Worm (Caenorhabditis elegans) whole organism, L2 larva: Measurements from ENCODE around the gene mccc-2.

Experiments
- C34F6.9 ChIP-seq: fragments of 150-350 bp; optimal IDR thresholded peaks from 2 replicates; lab custom pipeline; 2014; ENCODE audit warnings: missing biosample characterization, missing genetic modification characterization
- F13H6.1 ChIP-seq: sonication (generic microtip); optimal IDR thresholded peaks from 2 replicates; lab custom pipeline; 2016; ENCODE audit warnings: missing genetic modification characterization, missing compliant biosample characterization
- R02D3.7 ChIP-seq: fragments of 150-350 bp; optimal IDR thresholded peaks from 2 replicates; lab custom pipeline; 2014; ENCODE audit warnings: missing biosample characterization, missing genetic modification characterization
- Y55F3AM.14 ChIP-seq: fragments of 200-800 bp; sonication (Bioruptor generic); optimal IDR thresholded peaks from 2 replicates; lab custom pipeline; 2018; ENCODE audit warnings: mild to moderate bottlenecking, missing genetic modification characterization, missing compliant biosample characterization
- ZK546.5 ChIP-seq: sonication (generic microtip); optimal IDR thresholded peaks from 2 replicates; lab custom pipeline; 2017; ENCODE audit warnings: missing biosample characterization, missing genetic modification characterization
- alr-1 ChIP-seq: fragments of 150-350 bp; optimal IDR thresholded peaks from 2 replicates; lab custom pipeline; 2014; ENCODE audit warnings: missing biosample characterization, missing genetic modification characterization
- blmp-1 ChIP-seq: sonication (generic microtip); optimal IDR thresholded peaks from 2 replicates; lab custom pipeline; 2017; ENCODE audit warnings: missing genetic modification characterization, mild to moderate bottlenecking, missing compliant biosample characterization, antibody characterized with exemption, moderate library complexity; ENCODE audit not compliant: insufficient read depth
- ceh-16 ChIP-seq: fragments of 150-350 bp; optimal IDR thresholded peaks from 2 replicates; lab custom pipeline; 2014; ENCODE audit warnings: missing biosample characterization, missing genetic modification characterization
- ceh-82 ChIP-seq: fragments of 150-350 bp; optimal IDR thresholded peaks from 2 replicates; lab custom pipeline; 2014; ENCODE audit warnings: missing biosample characterization, missing genetic modification characterization
- crh-2 ChIP-seq: sonication (generic microtip); optimal IDR thresholded peaks from 2 replicates; lab custom pipeline; 2017; ENCODE audit warnings: missing biosample characterization, missing genetic modification characterization
- dmd-4 ChIP-seq: sonication (generic microtip); optimal IDR thresholded peaks from 2 replicates; lab custom pipeline; 2017; ENCODE audit warnings: missing biosample characterization, missing genetic modification characterization
- egl-27 ChIP-seq: sonication (generic microtip); optimal IDR thresholded peaks from 3 replicates; lab custom pipeline; 2017; ENCODE audit warnings: missing biosample characterization, missing genetic modification reagents, missing genetic modification characterization
- elt-1 ChIP-seq: fragments of 150-350 bp; optimal IDR thresholded peaks from 2 replicates; lab custom pipeline; 2014; ENCODE audit warnings: missing biosample characterization, missing genetic modification characterization
- fos-1 ChIP-seq: fragments of 150-350 bp; optimal IDR thresholded peaks from 2 replicates; lab custom pipeline; 2014; ENCODE audit warnings: missing biosample characterization, missing genetic modification characterization
- lin-39 ChIP-seq: fragments of 150-350 bp; optimal IDR thresholded peaks from 2 replicates; lab custom pipeline; 2014; ENCODE audit warnings: missing biosample characterization, missing genetic modification reagents, missing genetic modification characterization
- lsy-2 ChIP-seq, 2 experiments: fragments of 150-350 bp in 1 of 2; sonication (generic microtip) in 1 of 2; optimal IDR thresholded peaks; 2 replicates each; lab custom pipeline; 2014 to 2017; ENCODE audit warnings: missing biosample characterization in 2 of 2, missing genetic modification characterization in 2 of 2
- mab-5 ChIP-seq: fragments of 150-350 bp; optimal IDR thresholded peaks from 2 replicates; lab custom pipeline; 2014; ENCODE audit warnings: missing biosample characterization, missing genetic modification characterization
- mbf-1 ChIP-seq: sonication (generic microtip); optimal IDR thresholded peaks from 2 replicates; lab custom pipeline; 2017; ENCODE audit warnings: missing biosample characterization, missing genetic modification characterization
- mdl-1 ChIP-seq, 2 experiments: fragments of 150-350 bp in 1 of 2; sonication (generic microtip) in 1 of 2; optimal IDR thresholded peaks; 2 replicates each; lab custom pipeline; 2017; ENCODE audit warnings: missing biosample characterization in 2 of 2, missing genetic modification characterization in 2 of 2
- nhr-10 ChIP-seq: sonication (generic microtip); optimal IDR thresholded peaks from 2 replicates; lab custom pipeline; 2017; ENCODE audit warnings: missing biosample characterization, missing genetic modification characterization
- nhr-129 ChIP-seq: fragments of 150-350 bp; optimal IDR thresholded peaks from 2 replicates; lab custom pipeline; 2014; ENCODE audit warnings: missing biosample characterization, missing genetic modification characterization
- nhr-21 ChIP-seq: fragments of 150-350 bp; optimal IDR thresholded peaks from 2 replicates; lab custom pipeline; 2014; ENCODE audit warnings: missing biosample characterization, missing genetic modification characterization
- nhr-23 ChIP-seq: fragments of 150-350 bp; optimal IDR thresholded peaks from 2 replicates; lab custom pipeline; 2014; ENCODE audit warnings: missing biosample characterization, missing genetic modification reagents, missing genetic modification characterization
- nhr-237 ChIP-seq: fragments of 150-350 bp; optimal IDR thresholded peaks from 2 replicates; lab custom pipeline; 2014; ENCODE audit warnings: missing biosample characterization, missing genetic modification characterization
- nhr-6 ChIP-seq: fragments of 150-350 bp; optimal IDR thresholded peaks from 2 replicates; lab custom pipeline; 2014; ENCODE audit warnings: missing biosample characterization, missing genetic modification characterization
- peb-1 ChIP-seq: fragments of 150-350 bp; optimal IDR thresholded peaks from 2 replicates; lab custom pipeline; 2014; ENCODE audit warnings: missing biosample characterization, missing genetic modification characterization
- sem-4 ChIP-seq: fragments of 150-350 bp; optimal IDR thresholded peaks from 2 replicates; lab custom pipeline; 2014; ENCODE audit warnings: missing biosample characterization, missing genetic modification reagents, missing genetic modification characterization
- skn-1 ChIP-seq: sonication (generic microtip); optimal IDR thresholded peaks from 2 replicates; lab custom pipeline; 2017; ENCODE audit warnings: missing biosample characterization, missing genetic modification characterization
- sma-9 ChIP-seq, 2 experiments: fragments of 150-350 bp in 1 of 2; sonication (generic microtip) in 1 of 2; optimal IDR thresholded peaks; 2 replicates each; lab custom pipeline; 2014 to 2016; ENCODE audit warnings: missing genetic modification characterization in 2 of 2, mild to moderate bottlenecking in 1 of 2, missing biosample characterization in 1 of 2, missing compliant biosample characterization in 1 of 2, missing genetic modification reagents in 1 of 2, moderate library complexity in 1 of 2
- snpc-4 ChIP-seq: fragments of 150-350 bp; optimal IDR thresholded peaks from 2 replicates; lab custom pipeline; 2014; ENCODE audit warnings: missing biosample characterization, missing genetic modification characterization
- unc-55 ChIP-seq: fragments of 150-350 bp; sonication (generic microtip); optimal IDR thresholded peaks from 3 replicates; lab custom pipeline; 2014; ENCODE audit warnings: missing biosample characterization, missing genetic modification reagents, missing genetic modification characterization
- unc-62 ChIP-seq: fragments of 150-350 bp; optimal IDR thresholded peaks from 2 replicates; lab custom pipeline; 2014; ENCODE audit warnings: missing biosample characterization, missing genetic modification reagents, missing genetic modification characterization
- zag-1 ChIP-seq: fragments of 150-350 bp; optimal IDR thresholded peaks from 2 replicates; lab custom pipeline; 2014; ENCODE audit warnings: missing biosample characterization, missing genetic modification characterization
- ztf-1 ChIP-seq: fragments of 200-800 bp; sonication (Bioruptor generic); conservative IDR thresholded peaks from 2 replicates; pipeline ENCODE4 v1.3.6; 2022; ENCODE audit warnings: missing genetic modification characterization, missing compliant biosample characterization
- ztf-11 ChIP-seq: sonication (generic microtip); optimal IDR thresholded peaks from 2 replicates; lab custom pipeline; 2017; ENCODE audit warnings: missing biosample characterization, missing genetic modification characterization
- ztf-4 ChIP-seq: fragments of 150-350 bp; optimal IDR thresholded peaks from 2 replicates; lab custom pipeline; 2014; ENCODE audit warnings: missing biosample characterization, missing genetic modification characterization

The mccc-2 gene

ce11 chrIII:9103643-9104042 is 14.5 kb upstream of the mccc-2 start, which contains the start of gene dos-1:
TSS of gene dos-1 (plus strand) at chrIII:9103943.
- TF ChIP-seq sem-4 (tag; lab: Kevin White, UChicago), result no peak
- TF ChIP-seq Y55F3AM.14 (GFP tag; lab: Kevin White, UChicago), result no peak
- no peak for TF ChIP-seq ceh-16 (tag; lab: Kevin White, UChicago)
- TF ChIP-seq crh-2, result no peak
- TF ChIP-seq skn-1 (tag; lab: Kevin White, UChicago), result no peak
- TF ChIP-seq fos-1 (tag; lab: Kevin White, UChicago), result no peak
- TF ChIP-seq ztf-1 (GFP tag; lab: Robert Waterston, UW), result no peak
- no peak for TF ChIP-seq ceh-82 (tag; lab: Kevin White, UChicago)
- no peak for TF ChIP-seq egl-27

DNA sequence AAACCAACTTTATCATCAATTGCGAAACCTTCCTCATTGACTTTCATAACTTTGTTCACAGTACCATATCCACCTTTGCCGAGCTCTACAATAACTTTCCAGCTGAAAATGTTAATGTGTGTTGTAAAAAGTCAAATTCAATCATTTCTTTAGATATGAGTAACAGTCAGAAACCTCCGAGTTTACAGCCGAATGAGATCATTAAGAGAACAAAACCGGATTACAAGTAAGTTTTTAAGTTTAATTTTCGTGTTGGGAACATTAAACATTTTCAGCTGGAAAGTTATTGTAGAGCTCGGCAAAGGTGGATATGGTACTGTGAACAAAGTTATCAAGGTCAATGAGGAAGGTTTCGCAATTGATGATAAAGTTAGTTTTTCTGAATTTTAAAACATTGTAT is 12.0 kb upstream of the mccc-2 start, which contains the start of gene ZK507.1:
TSS of gene ZK507.1 (minus strand) at position 101 of the 400 bp plus-strand sequence.
- TF ChIP-seq ztf-1 (GFP tag; lab: Robert Waterston, UW) (no peak), ztf-11 (tag; lab: Kevin White, UChicago) (no peak), mdl-1 (tag; optimal IDR thresholded peaks at IDR 0.05; lab: Kevin White, UChicago) (no peak), ZK546.5 (tag; lab: Kevin White, UChicago) (no peak), nhr-23 (tag; lab: Kevin White, UChicago) (no peak), peb-1 (tag; lab: Kevin White, UChicago) (no peak), nhr-10 (tag; lab: Kevin White, UChicago) (no peak), nhr-21 (tag; lab: Kevin White, UChicago) (no peak), nhr-237 (tag; lab: Kevin White, UChicago) (no peak), ztf-4 (no peak), snpc-4 (tag; lab: Kevin White, UChicago) (no peak), dmd-4 (tag; lab: Kevin White, UChicago) (no peak), blmp-1 (tag; lab: Kevin White, UChicago) (no peak), unc-62 (GFP tag; lab: Kevin White, UChicago) (no peak), mbf-1 (no peak), mab-5 (tag; lab: Kevin White, UChicago) (no peak), C34F6.9 (no peak)

ce11 chrIII:9091392-9092291 is 2.5 kb upstream of the mccc-2 start, which contains the start of gene glp-1:
TSS of gene glp-1 (plus strand) at chrIII:9092241.
- TF ChIP-seq fos-1 (tag; lab: Kevin White, UChicago) (no peak), ztf-11 (tag; lab: Kevin White, UChicago) (no peak), ztf-4 (no peak), lsy-2 (tag; optimal IDR thresholded peaks at IDR 0.05; lab: Kevin White, UChicago) (no peak), alr-1 (no peak), egl-27 (no peak), elt-1 (tag; lab: Kevin White, UChicago) (no peak), nhr-129 (tag; lab: Kevin White, UChicago) (no peak), mab-5 (tag; lab: Kevin White, UChicago) (no peak), ZK546.5 (tag; lab: Kevin White, UChicago) (no peak), blmp-1 (tag; lab: Kevin White, UChicago) (no peak), nhr-6 (no peak), nhr-237 (tag; lab: Kevin White, UChicago) (no peak), R02D3.7 (tag; lab: Kevin White, UChicago) (no peak), skn-1 (tag; lab: Kevin White, UChicago) (no peak)

- peak; percentile 42 for TF ChIP-seq zag-1
- TF ChIP-seq lin-39 (tag; lab: Kevin White, UChicago), result peak; percentile 9
- TF ChIP-seq unc-55 (GFP tag; lab: Kevin White, UChicago), result no peak
- TF ChIP-seq mab-5 (tag; lab: Kevin White, UChicago), result peak; percentile 84
- no peak for TF ChIP-seq sem-4 (tag; lab: Kevin White, UChicago)
- peak; percentile 28 for TF ChIP-seq C34F6.9
- TF ChIP-seq F13H6.1 (tag; lab: Kevin White, UChicago), result peak; percentile 44
- peak; percentile 35 for TF ChIP-seq sma-9 (GFP tag; optimal IDR thresholded peaks at IDR 0.05; lab: Kevin White, UChicago)
- TF ChIP-seq sma-9 (tag; optimal IDR thresholded peaks at IDR 0.05; lab: Kevin White, UChicago), result no peak
- TF ChIP-seq lsy-2 (tag; optimal IDR thresholded peaks at IDR 0.05; lab: Kevin White, UChicago), result peak in 1 of 2 experiments; percentile 50
Observed at ce11 chrIII:9084329-9084728, 4.8 kb downstream of the mccc-2 start.
